Fruit fly (Drosophila melanogaster): ENCODE results near the gene CG32772.

DNA sequence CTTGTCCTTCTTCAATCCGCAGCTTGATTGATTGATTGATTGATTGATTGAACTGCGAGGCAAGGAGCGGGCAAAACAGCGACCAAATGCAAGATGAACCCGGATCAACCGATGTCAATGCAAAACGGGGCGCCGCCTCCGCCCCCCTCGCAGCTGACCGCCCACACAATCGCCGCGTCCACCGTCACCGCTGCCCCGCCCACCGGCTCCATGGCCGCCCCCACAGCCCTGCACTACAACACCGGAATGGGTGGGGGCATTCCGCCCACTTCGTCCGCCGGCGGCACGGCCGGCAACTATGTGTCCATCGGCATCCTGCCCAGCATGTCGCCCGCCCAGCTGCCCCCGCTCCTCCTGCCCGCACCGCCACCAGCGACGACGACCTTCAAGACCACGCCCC, 14.3 kb upstream of the CG32772 start:
- TF ChIP-seq psq (optimal IDR thresholded peaks at IDR 0.05) (no peak), usp (GFP tag; optimal IDR thresholded peaks at IDR 0.05) (no peak), pan (optimal IDR thresholded peaks at IDR 0.05) (no peak)

All from whole organism.